Fruit fly (Drosophila melanogaster): ENCODE measurements around the gene Wdr81.

DNA sequence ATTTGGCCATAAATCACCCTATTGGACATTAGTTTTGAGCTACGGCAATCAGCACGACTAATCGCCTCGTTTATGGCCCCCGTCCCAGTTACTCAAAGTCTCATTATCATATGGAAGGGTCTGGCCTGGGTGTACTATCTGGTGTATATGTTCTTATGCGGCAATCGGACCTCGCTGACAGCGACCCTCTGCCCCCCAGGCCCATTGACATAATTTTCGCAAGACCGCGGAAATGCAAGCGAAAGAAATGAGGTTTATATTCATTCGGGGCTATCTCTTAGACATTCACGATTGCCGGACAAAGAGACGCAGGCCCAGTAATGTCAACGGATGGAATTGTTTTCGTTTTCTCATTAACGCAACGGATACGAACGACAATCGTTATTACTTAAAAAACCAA lies 8.0 kb upstream of the Wdr81 start:
- TF ChIP-seq woc (GFP tag; optimal IDR thresholded peaks at IDR 0.05) (no peak), brk (GFP tag; optimal IDR thresholded peaks at IDR 0.05) (no peak)

Measured in whole organism, wandering third instar larva.